Worm (Caenorhabditis elegans): ENCODE data around the gene T05B11.4.

T05B11.4 gene

ce11 chrV:7776029-7776628 is 21.7 kb upstream of the T05B11.4 start, which contains the start of the genes rpl-39 and rps-30 (continued):
- TF ChIP-seq egl-27 (tag; optimal IDR thresholded peaks at IDR 0.05) (no peak), jun-1 (tag; optimal IDR thresholded peaks at IDR 0.05) (peak; percentile 66), nhr-43 (tag; optimal IDR thresholded peaks at IDR 0.05; ENCODE audit: poor library complexity, severe bottlenecking) (peak; percentile 49), lsy-12 (tag; optimal IDR thresholded peaks at IDR 0.05) (peak; percentile 70), elt-2 (tag; optimal IDR thresholded peaks at IDR 0.05) (peak; percentile 65), ceh-9 (tag; optimal IDR thresholded peaks at IDR 0.05) (no peak)

DNA sequence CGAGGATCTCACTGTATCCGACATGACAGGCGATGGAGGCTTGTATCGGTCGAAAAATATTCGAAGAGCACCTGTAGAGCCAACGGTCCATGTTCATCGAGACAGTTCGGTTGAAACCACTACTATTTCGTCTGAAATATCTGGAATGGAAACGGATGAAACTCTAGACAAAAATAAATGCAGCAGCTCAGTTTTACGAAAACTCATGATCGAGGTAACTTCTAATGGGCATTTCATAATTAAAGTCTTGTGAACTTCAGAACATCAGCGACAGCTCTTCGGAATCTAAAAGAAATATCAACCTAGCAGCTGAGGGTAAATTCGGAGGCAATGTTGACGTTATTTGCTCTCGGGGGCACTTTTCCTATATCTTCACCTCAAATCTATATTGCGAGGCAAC is 20.8 kb upstream of the T05B11.4 start:
- TF ChIP-seq pha-4 (tag; optimal IDR thresholded peaks at IDR 0.05): no peak
- TF ChIP-seq elt-3 (tag; optimal IDR thresholded peaks at IDR 0.05): no peak
- no peak for TF ChIP-seq mdl-1 (tag; optimal IDR thresholded peaks at IDR 0.05)
- TF ChIP-seq mml-1 (tag; optimal IDR thresholded peaks at IDR 0.05): no peak
- no peak for TF ChIP-seq hmg-11 (tag; optimal IDR thresholded peaks at IDR 0.05)
- no peak for TF ChIP-seq snpc-4 (tag; optimal IDR thresholded peaks at IDR 0.05)
- TF ChIP-seq ama-1 (optimal IDR thresholded peaks at IDR 0.05): peak; percentile 32
- TF ChIP-seq eor-1 (tag; optimal IDR thresholded peaks at IDR 0.05): no peak
- TF ChIP-seq elt-2 (tag; optimal IDR thresholded peaks at IDR 0.05): no peak
- TF ChIP-seq nhr-43 (tag; optimal IDR thresholded peaks at IDR 0.05; ENCODE audit: poor library complexity, severe bottlenecking): peak; percentile 47
- TF ChIP-seq ceh-16 (tag; optimal IDR thresholded peaks at IDR 0.05): no peak
- no peak for TF ChIP-seq nhr-23 (tag; optimal IDR thresholded peaks at IDR 0.05)
- no peak for TF ChIP-seq nhr-11 (tag; optimal IDR thresholded peaks at IDR 0.05)
- TF ChIP-seq jun-1 (tag; optimal IDR thresholded peaks at IDR 0.05): no peak
- no peak for TF ChIP-seq nhr-77 (tag; optimal IDR thresholded peaks at IDR 0.05)

DNA sequence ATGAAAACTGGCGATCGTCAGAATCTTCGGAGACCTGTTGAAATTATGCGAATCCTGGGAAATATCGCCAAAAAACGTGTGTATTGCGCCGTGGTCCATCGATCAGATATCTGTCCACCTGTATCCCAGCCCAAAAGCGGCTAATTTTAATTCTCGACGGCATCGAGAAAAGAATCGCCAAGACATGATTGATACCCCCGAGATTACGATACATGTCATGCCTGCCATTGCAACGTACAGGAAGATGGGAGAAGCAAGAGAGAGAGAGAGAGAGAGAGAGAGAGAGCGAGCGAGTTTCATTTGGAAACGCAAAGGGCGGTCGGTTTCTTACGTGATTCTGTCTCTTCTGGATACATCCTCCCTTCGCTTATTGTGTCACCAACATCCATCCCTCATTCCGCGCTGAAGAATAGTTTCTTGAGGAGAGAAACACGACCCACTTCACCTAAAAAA is 19.7 kb upstream of the T05B11.4 start, which contains the start of gene grl-10:
Gene grl-10 (plus strand): TSS at position 403 of the 453 bp plus-strand sequence.
- TF ChIP-seq unc-62 (GFP tag; optimal IDR thresholded peaks at IDR 0.05) (no peak), nhr-43 (tag; optimal IDR thresholded peaks at IDR 0.05; ENCODE audit: poor library complexity, severe bottlenecking) (peak; percentile 61), tbx-2 (tag; optimal IDR thresholded peaks at IDR 0.05) (no peak)

DNA sequence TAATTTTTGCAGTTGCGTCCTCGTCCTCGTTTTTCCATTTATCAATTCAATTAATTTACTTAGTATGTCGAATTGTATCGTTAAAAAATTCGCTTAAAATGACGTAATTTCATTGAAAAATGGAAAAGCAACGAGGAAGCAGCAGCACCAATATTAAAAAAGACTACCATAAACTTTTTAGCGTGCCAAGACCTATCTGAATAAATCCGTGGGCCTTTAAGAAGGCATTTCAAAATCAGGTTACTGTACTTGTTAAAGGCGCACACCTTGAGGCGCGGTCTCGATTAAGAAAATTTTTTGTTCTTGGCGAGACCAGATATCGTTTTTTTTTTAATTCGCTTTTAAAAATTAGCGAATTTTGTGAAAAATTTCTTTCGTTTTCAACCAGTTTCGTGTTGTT is 19.2 kb upstream of the T05B11.4 start:
- TF ChIP-seq pqm-1 (tag; optimal IDR thresholded peaks at IDR 0.05) (no peak), aly-2 (tag; optimal IDR thresholded peaks at IDR 0.05) (no peak), fkh-10 (GFP tag; optimal IDR thresholded peaks at IDR 0.05) (no peak), lin-15B (tag; optimal IDR thresholded peaks at IDR 0.05) (no peak), daf-12 (tag; optimal IDR thresholded peaks at IDR 0.05) (no peak), ceh-28 (tag; optimal IDR thresholded peaks at IDR 0.05) (no peak), lin-39 (tag; optimal IDR thresholded peaks at IDR 0.05) (no peak), egl-5 (tag; optimal IDR thresholded peaks at IDR 0.05) (no peak), fkh-2 (tag; optimal IDR thresholded peaks at IDR 0.05) (no peak), unc-39 (tag; optimal IDR thresholded peaks at IDR 0.05) (no peak), ceh-82 (tag; optimal IDR thresholded peaks at IDR 0.05) (no peak), elt-3 (tag; optimal IDR thresholded peaks at IDR 0.05) (no peak), ceh-9 (tag; optimal IDR thresholded peaks at IDR 0.05) (no peak), R02D3.7 (tag; optimal IDR thresholded peaks at IDR 0.05) (no peak), nhr-11 (tag; optimal IDR thresholded peaks at IDR 0.05) (no peak), ztf-4 (tag; optimal IDR thresholded peaks at IDR 0.05) (no peak), ceh-16 (tag; optimal IDR thresholded peaks at IDR 0.05) (no peak), nhr-28 (tag; optimal IDR thresholded peaks at IDR 0.05) (no peak)

- TF ChIP-seq nhr-23 (tag; optimal IDR thresholded peaks at IDR 0.05) (no peak), pqm-1 (tag; optimal IDR thresholded peaks at IDR 0.05) (no peak), R02D3.7 (tag; optimal IDR thresholded peaks at IDR 0.05) (no peak), ztf-11 (tag; optimal IDR thresholded peaks at IDR 0.05) (no peak), mdl-1 (tag; optimal IDR thresholded peaks at IDR 0.05) (no peak), tbx-2 (tag; optimal IDR thresholded peaks at IDR 0.05) (no peak), aly-2 (tag; optimal IDR thresholded peaks at IDR 0.05) (no peak)
Observed at ce11 chrV:7770961-7771360, 16.5 kb upstream of the T05B11.4 start, which contains the start of gene frpr-3. Gene frpr-3, plus strand, starts transcription at chrV:7771261.
